Worm (Caenorhabditis elegans) whole organism, L1 larva: ENCODE measurements around the gene acsd-1.

Experiments used
- F16B12.6 ChIP-seq: fragments of 150-350 bp; optimal IDR thresholded peaks from 2 replicates; lab custom pipeline; 2014; ENCODE audit warnings: missing biosample characterization, missing genetic modification characterization
- blmp-1 ChIP-seq: fragments of 150-350 bp; optimal IDR thresholded peaks from 2 replicates; lab custom pipeline; 2014; ENCODE audit warnings: missing biosample characterization, missing genetic modification characterization
- ceh-8 ChIP-seq: fragments of 200-800 bp; sonication (Bioruptor generic); optimal IDR thresholded peaks from 2 replicates; lab custom pipeline; 2018; ENCODE audit warnings: mild to moderate bottlenecking, missing genetic modification characterization, moderate library complexity, missing compliant biosample characterization
- ceh-88 ChIP-seq: fragments of 200-800 bp; sonication (Bioruptor generic); IDR thresholded peaks from 2 replicates; pipeline ENCODE4 v1.3.6; 2022; ENCODE audit warnings: missing genetic modification characterization, missing compliant biosample characterization
- dsc-1 ChIP-seq: sonication (generic microtip); optimal IDR thresholded peaks from 2 replicates; lab custom pipeline; 2016; ENCODE audit warnings: mild to moderate bottlenecking, missing genetic modification characterization, missing compliant biosample characterization
- efl-3 ChIP-seq: fragments of 200-800 bp; sonication (Bioruptor generic); optimal IDR thresholded peaks from 2 replicates; lab custom pipeline; 2018; ENCODE audit warnings: mild to moderate bottlenecking, missing genetic modification characterization, missing compliant biosample characterization
- egl-13 ChIP-seq: sonication (generic microtip); optimal IDR thresholded peaks from 2 replicates; lab custom pipeline; 2016; ENCODE audit warnings: missing genotype, missing genetic modification reagents, missing genetic modification characterization, missing compliant biosample characterization
- egl-27 ChIP-seq, 2 experiments: fragments of 150-350 bp in 1 of 2; sonication (generic microtip); optimal IDR thresholded peaks; 3 replicates each; lab custom pipeline; 2017 to 2018; ENCODE audit warnings: missing biosample characterization in 2 of 2, missing genetic modification characterization in 2 of 2, missing genetic modification reagents in 2 of 2
- elt-2 ChIP-seq: sonication (generic microtip); optimal IDR thresholded peaks from 2 replicates; lab custom pipeline; 2016; ENCODE audit warnings: missing genetic modification characterization, mild to moderate bottlenecking, inconsistent platforms, missing compliant biosample characterization, missing genetic modification reagents
- elt-3 ChIP-seq, 6 experiments: fragments of 150-350 bp in 1 of 6; sonication (generic microtip); optimal IDR thresholded peaks; 2 replicates each; lab custom pipeline; 2017 to 2018; ENCODE audit warnings: missing biosample characterization in 6 of 6, missing genetic modification characterization in 6 of 6, inconsistent platforms in 1 of 6
- ets-5 ChIP-seq: fragments of 200-800 bp; sonication (Bioruptor generic); IDR thresholded peaks from 2 replicates; pipeline ENCODE4 v1.3.6; 2022; ENCODE audit warnings: missing genetic modification characterization, missing compliant biosample characterization
- fkh-4 ChIP-seq: sonication (generic microtip); optimal IDR thresholded peaks from 2 replicates; lab custom pipeline; 2016; ENCODE audit warnings: missing compliant biosample characterization, missing genetic modification characterization, borderline replicate concordance
- fkh-8 ChIP-seq: sonication (generic microtip); optimal IDR thresholded peaks from 2 replicates; lab custom pipeline; 2016; ENCODE audit warnings: mild to moderate bottlenecking, missing genetic modification characterization, missing compliant biosample characterization
- fos-1 ChIP-seq: fragments of 150-350 bp; optimal IDR thresholded peaks from 2 replicates; lab custom pipeline; 2014; ENCODE audit warnings: missing biosample characterization, missing genetic modification characterization
- grh-1 ChIP-seq: fragments of 200-800 bp; sonication (Bioruptor generic); IDR thresholded peaks from 2 replicates; pipeline ENCODE4 v1.3.6; 2022; ENCODE audit warnings: missing genetic modification reagents, missing genetic modification characterization, missing compliant biosample characterization
- hlh-4 ChIP-seq: sonication (generic microtip); optimal IDR thresholded peaks from 2 replicates; lab custom pipeline; 2016; ENCODE audit warnings: mild to moderate bottlenecking, missing genetic modification characterization, missing compliant biosample characterization
- isw-1 ChIP-seq: fragments of 200-800 bp; sonication (Bioruptor generic); IDR thresholded peaks from 2 replicates; pipeline ENCODE4 v1.3.6; 2022; ENCODE audit warnings: missing genetic modification characterization, missing compliant biosample characterization
- jun-1 ChIP-seq: fragments of 150-350 bp; optimal IDR thresholded peaks from 2 replicates; lab custom pipeline; 2014; ENCODE audit warnings: missing biosample characterization, missing genetic modification reagents, missing genetic modification characterization
- lin-13 ChIP-seq: fragments of 150-350 bp; optimal IDR thresholded peaks from 2 replicates; lab custom pipeline; 2014; ENCODE audit warnings: missing biosample characterization, missing genetic modification reagents, missing genetic modification characterization
- lin-14 ChIP-seq: fragments of 200-800 bp; sonication (Bioruptor generic); optimal IDR thresholded peaks from 2 replicates; lab custom pipeline; 2018; ENCODE audit warnings: mild to moderate bottlenecking, missing genetic modification characterization, moderate library complexity, missing compliant biosample characterization
- lin-39 ChIP-seq: fragments of 150-350 bp; optimal IDR thresholded peaks from 2 replicates; lab custom pipeline; 2014; ENCODE audit warnings: missing biosample characterization, missing genetic modification reagents, missing genetic modification characterization
- lir-3 ChIP-seq: sonication (generic microtip); optimal IDR thresholded peaks from 2 replicates; lab custom pipeline; 2016; ENCODE audit warnings: mild to moderate bottlenecking, missing genetic modification characterization, moderate library complexity, missing compliant biosample characterization; ENCODE audit not compliant: poor library complexity
- mab-9 ChIP-seq: fragments of 200-800 bp; sonication (Bioruptor generic); IDR thresholded peaks from 2 replicates; pipeline ENCODE4 v1.3.6; 2022; ENCODE audit warnings: missing genetic modification reagents, missing genetic modification characterization, missing compliant biosample characterization
- mdl-1 ChIP-seq, 2 experiments: fragments of 150-350 bp; optimal IDR thresholded peaks; 2 replicates each; lab custom pipeline; 2014 to 2017; ENCODE audit warnings: missing biosample characterization in 2 of 2, missing genetic modification characterization in 2 of 2, inconsistent platforms in 1 of 2
- mef-2 ChIP-seq: fragments of 150-350 bp; optimal IDR thresholded peaks from 2 replicates; lab custom pipeline; 2014; ENCODE audit warnings: missing biosample characterization, missing genetic modification characterization
- mep-1 ChIP-seq: fragments of 150-350 bp; optimal IDR thresholded peaks from 2 replicates; lab custom pipeline; 2014; ENCODE audit warnings: missing biosample characterization, missing genetic modification characterization
- nhr-20 ChIP-seq: sonication (generic microtip); optimal IDR thresholded peaks from 2 replicates; lab custom pipeline; 2016; ENCODE audit warnings: mild to moderate bottlenecking, missing genetic modification characterization, missing compliant biosample characterization
- nhr-237 ChIP-seq: fragments of 150-350 bp; optimal IDR thresholded peaks from 2 replicates; lab custom pipeline; 2014; ENCODE audit warnings: missing biosample characterization, missing genetic modification characterization
- nhr-28 ChIP-seq: fragments of 150-350 bp; optimal IDR thresholded peaks from 2 replicates; lab custom pipeline; 2014; ENCODE audit warnings: missing biosample characterization, missing genetic modification characterization
- nhr-47 ChIP-seq: sonication (generic microtip); optimal IDR thresholded peaks from 2 replicates; lab custom pipeline; 2016; ENCODE audit warnings: mild to moderate bottlenecking, missing genetic modification characterization, moderate library complexity, missing compliant biosample characterization
- nhr-71 ChIP-seq: sonication (generic microtip); optimal IDR thresholded peaks from 2 replicates; lab custom pipeline; 2016; ENCODE audit warnings: mild to moderate bottlenecking, missing genetic modification characterization, moderate library complexity, missing compliant biosample characterization
- nhr-76 ChIP-seq: sonication (generic microtip); optimal IDR thresholded peaks from 2 replicates; lab custom pipeline; 2017; ENCODE audit warnings: missing biosample characterization, missing genetic modification characterization
- nhr-77 ChIP-seq: fragments of 150-350 bp; optimal IDR thresholded peaks from 2 replicates; lab custom pipeline; 2014; ENCODE audit warnings: missing biosample characterization, missing genetic modification characterization
- nhr-84 ChIP-seq: sonication (generic microtip); optimal IDR thresholded peaks from 2 replicates; lab custom pipeline; 2017; ENCODE audit warnings: missing biosample characterization, missing genetic modification characterization
- nhr-90 ChIP-seq: sonication (generic microtip); optimal IDR thresholded peaks from 2 replicates; lab custom pipeline; 2016; ENCODE audit warnings: mild to moderate bottlenecking, missing genetic modification characterization, missing compliant biosample characterization; ENCODE audit not compliant: poor library complexity
- pag-3 ChIP-seq: sonication (generic microtip); optimal IDR thresholded peaks from 2 replicates; lab custom pipeline; 2017; ENCODE audit warnings: missing genetic modification characterization, mild to moderate bottlenecking, missing compliant biosample characterization, antibody characterized with exemption, borderline replicate concordance; ENCODE audit not compliant: insufficient read depth
- pax-3 ChIP-seq: fragments of 200-800 bp; sonication (Bioruptor generic); optimal IDR thresholded peaks from 2 replicates; lab custom pipeline; 2018; ENCODE audit warnings: mild to moderate bottlenecking, missing genetic modification characterization, moderate library complexity, missing compliant biosample characterization
- pqm-1 ChIP-seq: sonication (generic microtip); optimal IDR thresholded peaks from 3 replicates; lab custom pipeline; 2017; ENCODE audit warnings: missing biosample characterization, missing genetic modification characterization
- snu-23 ChIP-seq: sonication (generic microtip); optimal IDR thresholded peaks from 2 replicates; lab custom pipeline; 2016; ENCODE audit warnings: missing genetic modification characterization, missing compliant biosample characterization
- sptf-1 ChIP-seq: fragments of 150-350 bp; optimal IDR thresholded peaks from 2 replicates; lab custom pipeline; 2014; ENCODE audit warnings: missing biosample characterization, missing genetic modification characterization
- swsn-7 ChIP-seq: sonication (generic microtip); optimal IDR thresholded peaks from 2 replicates; lab custom pipeline; 2016; ENCODE audit warnings: missing genetic modification characterization, missing compliant biosample characterization
- tbx-2 ChIP-seq: sonication (generic microtip); optimal IDR thresholded peaks from 2 replicates; lab custom pipeline; 2016; ENCODE audit warnings: missing genetic modification characterization, missing compliant biosample characterization
- tlp-1 ChIP-seq: fragments of 150-350 bp; optimal IDR thresholded peaks from 2 replicates; lab custom pipeline; 2014; ENCODE audit warnings: missing biosample characterization, missing genetic modification characterization
- unc-130 ChIP-seq: fragments of 150-350 bp; optimal IDR thresholded peaks from 2 replicates; lab custom pipeline; 2017; ENCODE audit warnings: missing biosample characterization, missing genetic modification characterization, inconsistent platforms
- unc-30 ChIP-seq: sonication (generic microtip); optimal IDR thresholded peaks from 2 replicates; lab custom pipeline; 2017; ENCODE audit warnings: missing biosample characterization, missing genetic modification characterization
- unc-62 ChIP-seq: fragments of 150-350 bp; optimal IDR thresholded peaks from 2 replicates; lab custom pipeline; 2014; ENCODE audit warnings: missing biosample characterization, missing genetic modification reagents, missing genetic modification characterization
- unc-98 ChIP-seq: fragments of 200-800 bp; sonication (Bioruptor generic); IDR thresholded peaks from 2 replicates; pipeline ENCODE4 v1.3.6; 2022; ENCODE audit warnings: missing genetic modification characterization, missing compliant biosample characterization
- vab-15 ChIP-seq: sonication (generic microtip); optimal IDR thresholded peaks from 2 replicates; lab custom pipeline; 2017; ENCODE audit warnings: missing genotype, mild to moderate bottlenecking, missing genetic modification characterization, missing compliant biosample characterization
- xbp-1 ChIP-seq: sonication (generic microtip); optimal IDR thresholded peaks from 2 replicates; lab custom pipeline; 2016; ENCODE audit warnings: missing genetic modification characterization, missing compliant biosample characterization
- zag-1 ChIP-seq: fragments of 150-350 bp; optimal IDR thresholded peaks from 2 replicates; lab custom pipeline; 2014; ENCODE audit warnings: missing biosample characterization, missing genetic modification characterization
- ztf-4 ChIP-seq: fragments of 150-350 bp; optimal IDR thresholded peaks from 2 replicates; lab custom pipeline; 2014; ENCODE audit warnings: missing biosample characterization, missing genetic modification characterization

The acsd-1 gene

ce11 chrIII:1080536-1080935 lies 35.7 kb upstream of the acsd-1 start, which contains the start of the genes rab-18 and kbp-4 (continued):
- TF ChIP-seq lin-14 (GFP tag; lab: Kevin White, UChicago) (peak; percentile 97), mep-1 (tag; lab: Kevin White, UChicago) (peak; percentile 98), ceh-8 (GFP tag; lab: Kevin White, UChicago) (peak; percentile 78), blmp-1 (tag; lab: Kevin White, UChicago) (peak; percentile 91), snu-23 (GFP tag; lab: Kevin White, UChicago) (peak; percentile 98), lin-13 (peak; percentile 96), nhr-237 (tag; lab: Kevin White, UChicago) (peak; percentile 88), ceh-88 (GFP tag; lab: Robert Waterston, UW) (peak; percentile 81), zag-1 (tag; lab: Kevin White, UChicago) (peak; percentile 69), mdl-1 (tag; optimal IDR thresholded peaks at IDR 0.05; lab: Kevin White, UChicago) (peak in 1 of 2 experiments; percentile 97), xbp-1 (tag; lab: Kevin White, UChicago) (peak; percentile 97), fkh-8 (peak; percentile 96), pqm-1 (tag; lab: Kevin White, UChicago) (no peak), pax-3 (tag; lab: Kevin White, UChicago) (peak; percentile 79), sptf-1 (tag; lab: Kevin White, UChicago) (no peak), unc-98 (GFP tag; lab: Robert Waterston, UW) (peak; percentile 30; the same call in 1 of the 2 replicates), mab-9 (GFP tag; lab: Robert Waterston, UW) (peak; percentile 36; the same call in 1 of the 2 replicates), efl-3 (GFP tag; lab: Kevin White, UChicago) (no peak), dsc-1 (tag; lab: Kevin White, UChicago) (no peak), pag-3 (peak; percentile 68), jun-1 (peak; percentile 79), unc-30 (tag; lab: Kevin White, UChicago) (no peak), egl-13 (tag; lab: Kevin White, UChicago) (peak; percentile 89), unc-62 (GFP tag; lab: Kevin White, UChicago) (no peak), unc-130 (tag; lab: Kevin White, UChicago) (peak; percentile 97), nhr-47 (peak; percentile 97), F16B12.6 (peak; percentile 69), fos-1 (tag; lab: Kevin White, UChicago) (peak; percentile 86), nhr-84 (no peak), grh-1 (peak; percentile 79), nhr-77 (tag; lab: Kevin White, UChicago) (peak; percentile 86), swsn-7 (tag; lab: Kevin White, UChicago) (peak; percentile 95), egl-27 (tag; optimal IDR thresholded peaks at IDR 0.05; lab: Kevin White, UChicago) (no peak), ets-5 (GFP tag; lab: Robert Waterston, UW) (no peak), ztf-4 (tag; lab: Kevin White, UChicago) (peak; percentile 95), tlp-1 (no peak), vab-15 (peak; percentile 32), lin-39 (tag; lab: Kevin White, UChicago) (peak; percentile 78), nhr-71 (tag; lab: Kevin White, UChicago) (peak; percentile 97), tbx-2 (peak; percentile 93), nhr-76 (tag; lab: Kevin White, UChicago) (no peak), isw-1 (peak; percentile 90), fkh-4 (tag; lab: Kevin White, UChicago) (no peak), nhr-20 (tag; lab: Kevin White, UChicago) (peak; percentile 95), nhr-90 (tag; lab: Kevin White, UChicago) (peak; percentile 92), mef-2 (peak; percentile 86), elt-2 (tag; lab: Kevin White, UChicago) (peak; percentile 75), hlh-4 (no peak), nhr-28 (tag; lab: Kevin White, UChicago) (no peak), lir-3 (tag; lab: Kevin White, UChicago) (no peak), elt-3 (tag; optimal IDR thresholded peaks at IDR 0.05; lab: Kevin White, UChicago) (peak in 4 of 6 experiments; percentile 59 to 99 (median 80))
- TF ChIP-seq, all 84 proteins: peak for 60
